Worm (Caenorhabditis elegans) whole organism, early embryonic: ENCODE results near the gene nuo-4.

Experiments
- B0310.2 ChIP-seq: sonication (generic microtip); optimal IDR thresholded peaks from 2 replicates; lab custom pipeline; 2016; ENCODE audit warnings: mild to moderate bottlenecking, missing genetic modification characterization, missing compliant biosample characterization
- F13C5.2 ChIP-seq: sonication (generic microtip); optimal IDR thresholded peaks from 2 replicates; lab custom pipeline; 2017; ENCODE audit warnings: mild to moderate bottlenecking, missing genetic modification characterization, inconsistent platforms, missing compliant biosample characterization
- aly-1 ChIP-seq: sonication (generic microtip); optimal IDR thresholded peaks from 2 replicates; lab custom pipeline; 2016; ENCODE audit warnings: missing genetic modification characterization, missing compliant biosample characterization
- ama-1 ChIP-seq: fragments of 150-350 bp; optimal IDR thresholded peaks from 2 replicates; lab custom pipeline; 2014
- ceh-13 ChIP-seq: fragments of 200-800 bp; sonication (Bioruptor generic); optimal IDR thresholded peaks from 2 replicates; lab custom pipeline; 2018; ENCODE audit warnings: mild to moderate bottlenecking, missing genetic modification characterization, missing compliant biosample characterization
- ceh-36 ChIP-seq: sonication (generic microtip); optimal IDR thresholded peaks from 2 replicates; lab custom pipeline; 2016; ENCODE audit warnings: missing genetic modification characterization, inconsistent platforms, missing compliant biosample characterization
- ets-7 ChIP-seq: sonication (generic microtip); optimal IDR thresholded peaks from 2 replicates; lab custom pipeline; 2016; ENCODE audit warnings: missing genotype, missing genetic modification characterization, missing compliant biosample characterization
- flt-1 ChIP-seq: fragments of 200-800 bp; sonication (Bioruptor generic); IDR thresholded peaks from 2 replicates; pipeline ENCODE4 v1.3.6; 2022; ENCODE audit warnings: missing genetic modification characterization, missing compliant biosample characterization
- hmbx-1 ChIP-seq: sonication (generic microtip); optimal IDR thresholded peaks from 2 replicates; lab custom pipeline; 2016; ENCODE audit warnings: mild to moderate bottlenecking, missing genetic modification characterization, missing compliant biosample characterization
- hmg-4 ChIP-seq: fragments of 200-800 bp; sonication (Bioruptor generic); optimal IDR thresholded peaks from 2 replicates; lab custom pipeline; 2018; ENCODE audit warnings: mild to moderate bottlenecking, missing genetic modification characterization, missing compliant biosample characterization
- hnd-1 ChIP-seq: sonication (generic microtip); optimal IDR thresholded peaks from 2 replicates; lab custom pipeline; 2016; ENCODE audit warnings: missing genetic modification characterization, missing compliant biosample characterization
- pes-1 ChIP-seq: fragments of 200-800 bp; sonication (Bioruptor generic); IDR thresholded peaks from 2 replicates; pipeline ENCODE4 v1.3.6; 2022; ENCODE audit warnings: missing genetic modification reagents, missing genetic modification characterization, missing compliant biosample characterization
- scrt-1 ChIP-seq: fragments of 200-800 bp; sonication (Bioruptor generic); IDR thresholded peaks from 2 replicates; pipeline ENCODE4 v1.3.6; 2022; ENCODE audit warnings: missing genetic modification characterization, missing compliant biosample characterization
- sea-1 ChIP-seq: fragments of 200-800 bp; sonication (Bioruptor generic); conservative IDR thresholded peaks from 2 replicates; pipeline ENCODE4 v1.3.6; 2022; ENCODE audit warnings: missing genetic modification characterization, missing compliant biosample characterization
- tbx-11 ChIP-seq: fragments of 200-800 bp; sonication (Bioruptor generic); IDR thresholded peaks from 2 replicates; pipeline ENCODE4 v1.3.6; 2022; ENCODE audit warnings: missing genetic modification characterization, missing compliant biosample characterization
- tbx-37 ChIP-seq: fragments of 200-800 bp; sonication (Bioruptor generic); conservative IDR thresholded peaks from 2 replicates; pipeline ENCODE4 v1.3.6; 2022; ENCODE audit warnings: missing genetic modification reagents, missing genetic modification characterization, missing compliant biosample characterization
- tra-4 ChIP-seq: sonication (generic microtip); optimal IDR thresholded peaks from 2 replicates; lab custom pipeline; 2017; ENCODE audit warnings: missing genetic modification characterization, missing compliant biosample characterization

nuo-4 gene

DNA sequence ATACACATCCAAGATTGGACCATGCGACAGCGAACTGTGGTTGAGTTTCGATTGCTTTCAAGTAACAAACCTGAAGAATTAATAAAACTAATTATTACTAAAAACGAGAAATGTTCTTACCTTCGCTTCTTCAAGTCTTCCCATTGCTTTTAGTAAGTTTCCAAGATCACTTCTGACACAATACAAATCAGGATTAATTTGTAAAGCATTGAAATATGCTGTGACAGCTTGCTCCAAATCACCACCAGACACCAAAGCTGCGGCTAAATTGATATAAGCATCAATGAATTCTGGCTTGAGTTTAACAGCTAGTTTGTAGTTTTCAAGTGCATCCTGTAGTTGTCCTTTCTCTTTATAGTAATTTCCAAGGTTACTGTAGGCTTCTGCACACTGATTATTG, 8.4 kb downstream of the nuo-4 start:
- TF ChIP-seq aly-1 (no peak), ceh-36 (tag; lab: Kevin White, UChicago) (no peak), tbx-37 (GFP tag; lab: Robert Waterston, UW) (no peak), scrt-1 (GFP tag; lab: Robert Waterston, UW) (no peak), pes-1 (GFP tag; lab: Robert Waterston, UW) (no peak), ets-7 (no peak), ama-1 (lab: Kevin White, UChicago) (no peak), ceh-13 (GFP tag; lab: Kevin White, UChicago) (no peak), B0310.2 (tag; lab: Kevin White, UChicago) (no peak), flt-1 (GFP tag; lab: Robert Waterston, UW) (no peak), hmbx-1 (tag; lab: Kevin White, UChicago) (no peak), hnd-1 (tag; lab: Kevin White, UChicago) (no peak), tbx-11 (GFP tag; lab: Robert Waterston, UW) (no peak), sea-1 (GFP tag; lab: Robert Waterston, UW) (no peak), tra-4 (tag; lab: Kevin White, UChicago) (no peak), F13C5.2 (tag; lab: Kevin White, UChicago) (no peak), hmg-4 (GFP tag; lab: Kevin White, UChicago) (no peak)

DNA sequence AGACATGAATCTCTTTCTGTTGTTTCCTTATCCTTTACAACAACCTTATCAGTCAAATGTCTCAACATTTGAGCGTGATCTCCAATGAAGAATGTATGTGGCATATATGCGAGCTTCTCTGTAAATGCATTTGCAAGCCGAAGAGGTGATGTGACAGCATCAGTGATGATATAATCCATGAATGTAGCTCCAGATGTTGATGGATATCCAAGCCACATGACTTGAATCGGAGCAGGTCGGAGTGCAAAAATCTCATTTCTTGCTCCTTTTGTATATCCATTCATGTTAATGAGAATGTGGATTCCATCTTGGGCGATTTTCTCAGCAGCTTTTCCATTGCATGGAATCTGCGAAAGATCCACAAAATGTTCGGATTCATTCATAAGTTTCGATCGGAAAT, 10.4 kb downstream of the nuo-4 start:
- TF ChIP-seq ceh-36 (tag; lab: Kevin White, UChicago) = no peak
- TF ChIP-seq ets-7 = no peak
- TF ChIP-seq F13C5.2 (tag; lab: Kevin White, UChicago) = no peak
- no peak for TF ChIP-seq B0310.2 (tag; lab: Kevin White, UChicago)
- TF ChIP-seq scrt-1 (GFP tag; lab: Robert Waterston, UW) = no peak
- no peak for TF ChIP-seq tbx-11 (GFP tag; lab: Robert Waterston, UW)
- TF ChIP-seq ceh-13 (GFP tag; lab: Kevin White, UChicago) = no peak
- no peak for TF ChIP-seq ama-1 (lab: Kevin White, UChicago)
- no peak for TF ChIP-seq hmbx-1 (tag; lab: Kevin White, UChicago)
- TF ChIP-seq pes-1 (GFP tag; lab: Robert Waterston, UW) = no peak
- no peak for TF ChIP-seq sea-1 (GFP tag; lab: Robert Waterston, UW)
- no peak for TF ChIP-seq tbx-37 (GFP tag; lab: Robert Waterston, UW)
- no peak for TF ChIP-seq aly-1
- TF ChIP-seq hnd-1 (tag; lab: Kevin White, UChicago) = no peak
- no peak for TF ChIP-seq flt-1 (GFP tag; lab: Robert Waterston, UW)

- no peak for TF ChIP-seq pes-1 (GFP tag; lab: Robert Waterston, UW)
- TF ChIP-seq ceh-13 (GFP tag; lab: Kevin White, UChicago) = no peak
- no peak for TF ChIP-seq tbx-11 (GFP tag; lab: Robert Waterston, UW)
- no peak for TF ChIP-seq ets-7
- no peak for TF ChIP-seq B0310.2 (tag; lab: Kevin White, UChicago)
- no peak for TF ChIP-seq scrt-1 (GFP tag; lab: Robert Waterston, UW)
- TF ChIP-seq flt-1 (GFP tag; lab: Robert Waterston, UW) = no peak
- no peak for TF ChIP-seq hmg-4 (GFP tag; lab: Kevin White, UChicago)
- TF ChIP-seq tra-4 (tag; lab: Kevin White, UChicago) = no peak
- no peak for TF ChIP-seq ama-1 (lab: Kevin White, UChicago)
Observed at ce11 chrIII:7146341-7146740, 12.3 kb downstream of the nuo-4 start.

ce11 chrIII:7144749-7145148, 13.9 kb downstream of the nuo-4 start, which contains the start of gene glr-2:
glr-2 (minus strand) TSS chrIII:7144959.
- no peak for TF ChIP-seq sea-1 (GFP tag; lab: Robert Waterston, UW)
- TF ChIP-seq pes-1 (GFP tag; lab: Robert Waterston, UW) = no peak
- no peak for TF ChIP-seq scrt-1 (GFP tag; lab: Robert Waterston, UW)
- no peak for TF ChIP-seq ceh-36 (tag; lab: Kevin White, UChicago)

DNA sequence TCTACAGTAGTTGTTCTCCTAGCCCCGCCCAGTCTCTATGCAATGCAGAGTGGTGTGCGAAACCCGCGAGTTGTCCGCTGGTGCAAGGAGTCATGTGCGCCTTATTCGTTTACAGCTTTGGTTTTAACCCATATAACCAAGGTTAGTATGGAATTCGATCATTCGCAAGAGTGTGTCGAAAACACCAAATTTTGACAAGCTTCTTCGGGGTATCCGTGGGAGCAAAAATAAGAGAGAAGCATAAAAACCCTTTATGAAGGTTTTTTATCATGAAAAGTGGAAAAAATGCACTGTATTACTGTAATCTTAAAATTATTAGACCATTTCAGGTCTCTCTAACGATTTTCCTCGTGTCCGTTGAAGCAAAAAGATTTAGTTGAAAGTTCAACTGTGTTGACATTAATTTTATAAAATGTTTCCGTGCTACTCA, 16.4 kb downstream of the nuo-4 start:
- TF ChIP-seq pes-1 (GFP tag; lab: Robert Waterston, UW) = peak; percentile 53; the same call in 1 of the 2 replicates
- peak; percentile 90 for TF ChIP-seq ama-1 (lab: Kevin White, UChicago)
- TF ChIP-seq tra-4 (tag; lab: Kevin White, UChicago) = no peak
- no peak for TF ChIP-seq hnd-1 (tag; lab: Kevin White, UChicago)
- TF ChIP-seq aly-1 = no peak

ce11 chrIII:7141285-7141715, 17.3 kb downstream of the nuo-4 start:
- TF ChIP-seq tbx-11 (GFP tag; lab: Robert Waterston, UW) (no peak), hmg-4 (GFP tag; lab: Kevin White, UChicago) (peak; percentile 8), ama-1 (lab: Kevin White, UChicago) (peak; percentile 94), tbx-37 (GFP tag; lab: Robert Waterston, UW) (no peak), scrt-1 (GFP tag; lab: Robert Waterston, UW) (no peak)

DNA sequence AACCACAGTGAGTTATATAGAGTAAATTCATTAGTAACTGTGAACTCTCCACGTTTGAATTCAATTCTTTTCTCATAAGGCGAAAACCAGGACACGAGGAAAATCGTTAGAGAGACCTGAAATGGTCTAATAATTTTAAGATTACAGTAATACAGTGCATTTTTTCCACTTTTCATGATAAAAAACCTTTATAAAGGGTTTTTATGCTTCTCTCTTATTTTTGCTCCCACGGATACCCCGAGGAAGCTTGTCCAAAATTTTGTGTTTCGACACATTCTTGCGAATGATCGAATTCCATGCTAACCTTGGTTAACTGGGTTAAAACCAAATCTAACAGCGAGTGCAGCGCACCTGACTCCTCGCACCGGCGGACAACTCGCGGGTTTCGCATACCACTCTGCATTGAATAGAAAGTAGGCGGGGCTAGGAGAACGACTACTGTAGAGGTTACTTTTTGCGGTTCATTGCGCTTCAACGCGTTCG, 18.3 kb downstream of the nuo-4 start:
- TF ChIP-seq hmbx-1 (tag; lab: Kevin White, UChicago) (no peak), hmg-4 (GFP tag; lab: Kevin White, UChicago) (no peak), B0310.2 (tag; lab: Kevin White, UChicago) (no peak), ama-1 (lab: Kevin White, UChicago) (peak; percentile 76), tra-4 (tag; lab: Kevin White, UChicago) (no peak), scrt-1 (GFP tag; lab: Robert Waterston, UW) (no peak), hnd-1 (tag; lab: Kevin White, UChicago) (no peak)

DNA sequence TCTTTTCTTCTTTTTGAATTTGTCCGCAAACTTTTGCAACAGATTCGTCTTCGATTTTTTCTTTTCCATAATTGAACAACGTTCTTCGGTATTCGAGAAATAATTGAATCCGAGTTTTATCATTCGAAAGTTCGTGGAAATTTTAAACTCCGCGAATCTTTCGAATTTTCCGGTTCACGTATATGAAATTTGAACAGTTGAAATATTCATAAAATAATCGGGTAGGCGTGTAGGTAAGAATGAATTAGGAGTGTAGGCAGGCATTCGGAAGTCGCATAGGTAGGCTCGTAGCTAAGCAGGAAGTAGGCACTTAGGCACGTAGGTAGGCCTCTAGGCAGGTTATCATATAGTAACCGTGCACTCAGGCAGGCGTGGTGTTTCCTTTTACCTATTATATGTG, 20.4 kb downstream of the nuo-4 start, which contains the start of gene B0280.11:
Gene B0280.11, minus strand, starts transcription at position 101 of the 400 bp plus-strand sequence.
- TF ChIP-seq flt-1 (GFP tag; lab: Robert Waterston, UW) = no peak
- TF ChIP-seq hnd-1 (tag; lab: Kevin White, UChicago) = no peak
- no peak for TF ChIP-seq sea-1 (GFP tag; lab: Robert Waterston, UW)
- TF ChIP-seq B0310.2 (tag; lab: Kevin White, UChicago) = no peak
- TF ChIP-seq ama-1 (lab: Kevin White, UChicago) = no peak
- no peak for TF ChIP-seq tbx-37 (GFP tag; lab: Robert Waterston, UW)
- no peak for TF ChIP-seq aly-1
- TF ChIP-seq F13C5.2 (tag; lab: Kevin White, UChicago) = no peak
- no peak for TF ChIP-seq tra-4 (tag; lab: Kevin White, UChicago)
- TF ChIP-seq scrt-1 (GFP tag; lab: Robert Waterston, UW) = no peak
- TF ChIP-seq pes-1 (GFP tag; lab: Robert Waterston, UW) = no peak
- no peak for TF ChIP-seq hmbx-1 (tag; lab: Kevin White, UChicago)
- no peak for TF ChIP-seq hmg-4 (GFP tag; lab: Kevin White, UChicago)
- TF ChIP-seq ets-7 = no peak
- no peak for TF ChIP-seq tbx-11 (GFP tag; lab: Robert Waterston, UW)
- no peak for TF ChIP-seq ceh-13 (GFP tag; lab: Kevin White, UChicago)
- TF ChIP-seq ceh-36 (tag; lab: Kevin White, UChicago) = no peak
